Fruit fly (Drosophila melanogaster): Measurements from ENCODE around the gene CG11529.

DNA sequence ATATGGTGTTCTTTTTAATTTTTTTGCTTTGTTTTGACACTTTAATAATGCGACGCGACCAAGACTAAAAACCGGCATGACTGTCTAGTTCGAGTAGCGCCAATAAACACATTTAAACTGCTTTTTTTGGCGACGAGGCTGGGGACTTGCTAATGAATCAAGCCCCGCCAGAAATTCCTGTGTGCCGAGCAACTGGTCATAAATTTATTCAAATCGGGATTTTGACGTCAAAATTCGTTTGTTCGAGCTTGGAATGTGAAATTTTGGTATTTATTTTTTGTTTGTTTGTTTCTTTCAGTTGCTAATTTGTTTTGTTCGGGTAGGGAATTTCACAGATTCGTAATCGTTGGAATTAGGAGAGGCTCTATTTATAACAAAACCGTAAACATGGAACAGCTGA lies 5.4 kb downstream of the CG11529 start:
- TF ChIP-seq CG17328 (GFP tag; IDR thresholded peaks at IDR 0.05) (no peak), CG11560 (tag; IDR thresholded peaks at IDR 0.05) (no peak), CG10654 (GFP tag; optimal IDR thresholded peaks at IDR 0.05) (no peak), scrt (GFP tag; optimal IDR thresholded peaks at IDR 0.05) (no peak), inv (GFP tag; IDR thresholded peaks at IDR 0.05; ENCODE audit: partially characterized antibody) (no peak), CG34376 (GFP tag; optimal IDR thresholded peaks at IDR 0.05) (no peak), CG17186 (GFP tag; optimal IDR thresholded peaks at IDR 0.05) (no peak), Meics (GFP tag; optimal IDR thresholded peaks at IDR 0.05) (no peak), so (GFP tag; IDR thresholded peaks at IDR 0.05) (no peak), run (tag; optimal IDR thresholded peaks at IDR 0.05) (no peak)

All from whole organism, embryonic.